Fruit fly (Drosophila melanogaster): ENCODE measurements around the gene CG1090.

The CG1090 gene

DNA sequence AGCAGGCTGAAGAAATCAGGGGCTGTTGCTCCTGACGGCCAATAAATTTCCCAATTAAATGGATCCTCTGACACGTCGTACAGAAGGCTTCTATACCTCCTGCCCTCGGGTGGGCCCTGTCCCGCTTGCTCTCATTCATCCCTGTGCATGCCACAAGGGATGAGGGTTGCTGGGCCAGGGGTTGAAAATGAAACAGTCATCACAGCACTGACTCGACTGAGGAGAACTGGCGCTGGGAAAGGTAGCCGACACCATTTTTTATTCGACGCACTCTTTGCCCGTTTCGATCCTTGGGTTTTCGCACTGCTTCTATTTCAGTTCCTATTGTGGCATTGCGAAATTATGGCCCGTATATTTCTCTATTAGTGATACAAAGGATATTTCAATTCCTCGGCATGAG, 18.5 kb upstream of the CG1090 start (continued):
- TF ChIP-seq az2 (GFP tag; optimal IDR thresholded peaks at IDR 0.05) (no peak), CG8359 (GFP tag; optimal IDR thresholded peaks at IDR 0.05; ENCODE audit: borderline replicate concordance) (no peak), esg (GFP tag; conservative IDR thresholded peaks at IDR 0.05) (no peak), NK7.1 (GFP tag; optimal IDR thresholded peaks at IDR 0.05) (no peak), CG2889 (GFP tag; IDR thresholded peaks at IDR 0.05) (no peak), CG7963 (GFP tag; IDR thresholded peaks at IDR 0.05; ENCODE audit: partially characterized antibody) (no peak), croc (GFP tag; conservative IDR thresholded peaks at IDR 0.05) (no peak), NfI (GFP tag; optimal IDR thresholded peaks at IDR 0.05) (no peak), E2f2 (GFP tag; IDR thresholded peaks at IDR 0.05) (no peak), MESR4 (GFP tag; optimal IDR thresholded peaks at IDR 0.05) (no peak), CG11504 (tag; optimal IDR thresholded peaks at IDR 0.05) (no peak), chm (GFP tag; IDR thresholded peaks at IDR 0.05) (no peak), emc (GFP tag; optimal IDR thresholded peaks at IDR 0.05) (no peak), CG12219 (GFP tag; optimal IDR thresholded peaks at IDR 0.05) (no peak), lilli (GFP tag; optimal IDR thresholded peaks at IDR 0.05) (no peak), dmrt11E (tag; optimal IDR thresholded peaks at IDR 0.05) (no peak), cg (GFP tag; optimal IDR thresholded peaks at IDR 0.05) (peak; percentile 17), CG10274 (GFP tag; optimal IDR thresholded peaks at IDR 0.05) (no peak), CG14667 (GFP tag; IDR thresholded peaks at IDR 0.05) (no peak), Opbp (GFP tag; IDR thresholded peaks at IDR 0.05; ENCODE audit: partially characterized antibody) (no peak), CG12071 (GFP tag; optimal IDR thresholded peaks at IDR 0.05) (no peak), CG4820 (GFP tag; optimal IDR thresholded peaks at IDR 0.05) (no peak), CG13123 (GFP tag; optimal IDR thresholded peaks at IDR 0.05) (no peak), CG31441 (GFP tag; IDR thresholded peaks at IDR 0.05) (no peak), Ets65A (GFP tag) (peak; percentile 25), peb (GFP tag; IDR thresholded peaks at IDR 0.05) (no peak), vfl (GFP tag; optimal IDR thresholded peaks at IDR 0.05) (no peak), aop (GFP tag; IDR thresholded peaks at IDR 0.05) (no peak), YL-1 (GFP tag; optimal IDR thresholded peaks at IDR 0.05) (no peak), Doc3 (GFP tag; IDR thresholded peaks at IDR 0.05; ENCODE audit: partially characterized antibody) (no peak), D19A (tag; optimal IDR thresholded peaks at IDR 0.05) (no peak), CG11456 (GFP tag; IDR thresholded peaks at IDR 0.05) (no peak), CG11093 (GFP tag; IDR thresholded peaks at IDR 0.05) (no peak), D (optimal IDR thresholded peaks at IDR 0.05) (peak; percentile 72), D (GFP tag; optimal IDR thresholded peaks at IDR 0.05) (no peak), lov (optimal IDR thresholded peaks at IDR 0.05) (no peak), lov (GFP tag; IDR thresholded peaks at IDR 0.05) (no peak), hkb (optimal IDR thresholded peaks at IDR 0.05) (no peak), hkb (GFP tag; IDR thresholded peaks at IDR 0.05) (0 out of 2 replicates have a peak, but pooled peaks have one; percentile 2), CG5953 (GFP tag; IDR thresholded peaks at IDR 0.05) (no peak), CG17829 (tag; optimal IDR thresholded peaks at IDR 0.05) (no peak), CG17802 (tag; optimal IDR thresholded peaks at IDR 0.05) (no peak), seq (GFP tag; IDR thresholded peaks at IDR 0.05) (peak; percentile 92), Meics (GFP tag; optimal IDR thresholded peaks at IDR 0.05) (no peak), bcd (GFP tag; optimal IDR thresholded peaks at IDR 0.05) (no peak), Hey (tag; optimal IDR thresholded peaks at IDR 0.05) (no peak), Ravus (GFP tag; IDR thresholded peaks at IDR 0.05) (no peak), Dp (GFP tag; optimal IDR thresholded peaks at IDR 0.05) (no peak), klu (GFP tag; IDR thresholded peaks at IDR 0.05) (no peak), C15 (GFP tag; IDR thresholded peaks at IDR 0.05) (no peak), ftz-f1 (GFP tag; optimal IDR thresholded peaks at IDR 0.05) (no peak), CG2116 (GFP tag; optimal IDR thresholded peaks at IDR 0.05) (no peak), CG3163 (GFP tag; optimal IDR thresholded peaks at IDR 0.05) (no peak)

Data from whole organism, embryonic.